Worm (Caenorhabditis elegans): ENCODE results near the gene fbxa-157.

The fbxa-157 gene

DNA sequence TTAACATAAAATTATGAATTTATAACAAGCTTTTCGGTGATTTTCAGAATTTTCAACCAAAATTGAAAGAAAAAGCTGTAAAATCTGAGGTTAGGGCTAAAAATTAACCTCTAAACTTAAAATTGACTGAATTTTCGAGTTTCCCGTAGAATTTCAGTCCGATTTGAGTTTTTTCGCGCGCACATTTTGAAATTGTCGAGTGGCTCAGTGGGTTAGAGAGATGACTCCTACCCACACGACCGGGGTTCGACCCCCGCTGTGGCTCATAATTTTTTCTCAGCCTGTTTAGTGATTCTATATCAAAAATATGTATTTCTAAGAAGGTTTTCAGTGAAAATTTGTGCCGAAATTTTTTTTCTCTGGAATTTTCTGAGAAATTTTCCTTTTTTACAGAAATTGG lies 32.2 kb downstream of the fbxa-157 start:
- TF ChIP-seq nhr-43 (tag; optimal IDR thresholded peaks at IDR 0.05; ENCODE audit: poor library complexity, severe bottlenecking) (no peak), ama-1 (optimal IDR thresholded peaks at IDR 0.05) (no peak), pha-4 (tag; optimal IDR thresholded peaks at IDR 0.05) (no peak), nhr-23 (tag; optimal IDR thresholded peaks at IDR 0.05) (no peak), nhr-12 (tag; optimal IDR thresholded peaks at IDR 0.05) (no peak), fkh-2 (tag; optimal IDR thresholded peaks at IDR 0.05) (no peak), lin-15B (tag; optimal IDR thresholded peaks at IDR 0.05) (no peak)

DNA sequence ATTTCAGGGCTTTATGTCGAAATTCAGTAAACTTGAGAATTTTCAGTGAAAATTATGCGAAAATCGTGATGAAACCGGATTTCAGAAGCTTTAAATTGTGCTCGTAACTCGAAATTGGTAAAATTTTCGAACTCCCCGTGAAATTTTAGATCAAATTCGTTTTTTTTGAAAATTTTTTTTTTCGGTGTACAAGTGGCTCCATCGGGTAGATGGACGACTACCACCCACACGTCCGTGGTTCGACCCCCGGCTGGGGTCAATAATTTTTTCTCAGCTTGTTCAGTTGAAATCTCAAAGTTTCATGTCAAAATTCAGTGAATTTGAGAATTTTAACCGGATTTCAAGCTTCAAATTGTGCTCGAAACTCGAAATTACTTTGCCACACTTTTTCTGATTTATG lies 36.3 kb downstream of the fbxa-157 start:
- TF ChIP-seq nhr-25 (tag; optimal IDR thresholded peaks at IDR 0.05) (no peak), egl-27 (tag; optimal IDR thresholded peaks at IDR 0.05) (no peak), jun-1 (tag; optimal IDR thresholded peaks at IDR 0.05) (no peak), aly-2 (tag; optimal IDR thresholded peaks at IDR 0.05) (no peak), nhr-76 (tag; optimal IDR thresholded peaks at IDR 0.05) (no peak), lin-15B (tag; optimal IDR thresholded peaks at IDR 0.05) (no peak), lin-39 (tag; optimal IDR thresholded peaks at IDR 0.05) (no peak), fos-1 (tag; optimal IDR thresholded peaks at IDR 0.05) (no peak), nhr-67 (tag; optimal IDR thresholded peaks at IDR 0.05) (no peak), eor-1 (tag; optimal IDR thresholded peaks at IDR 0.05) (no peak), fkh-2 (tag; optimal IDR thresholded peaks at IDR 0.05) (no peak), nfya-1 (tag; optimal IDR thresholded peaks at IDR 0.05; ENCODE audit: insufficient read depth) (no peak), skn-1 (tag; optimal IDR thresholded peaks at IDR 0.05) (no peak), ceh-9 (tag; optimal IDR thresholded peaks at IDR 0.05) (no peak), elt-1 (tag; optimal IDR thresholded peaks at IDR 0.05) (no peak), ceh-16 (tag; optimal IDR thresholded peaks at IDR 0.05) (no peak), elt-3 (tag; optimal IDR thresholded peaks at IDR 0.05) (no peak)

DNA sequence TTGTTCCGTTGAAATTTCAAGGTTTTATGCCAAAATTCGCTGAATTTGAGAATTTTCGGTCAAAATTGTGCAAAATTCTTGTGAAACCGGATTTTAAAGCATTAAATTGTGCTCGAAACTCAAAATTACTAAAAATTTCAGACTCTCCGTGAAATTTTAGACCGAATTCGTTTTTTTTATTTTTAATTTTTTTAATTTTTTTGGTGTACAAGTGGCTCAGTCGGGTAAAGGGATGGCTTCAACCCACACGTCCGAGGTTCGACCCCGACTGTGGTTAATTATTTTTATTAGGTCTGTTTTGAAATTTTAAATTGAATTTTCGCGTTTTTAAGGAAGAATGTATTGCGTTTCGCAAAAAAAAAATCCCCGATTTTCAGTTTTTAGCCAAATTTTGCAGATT lies 39.4 kb downstream of the fbxa-157 start:
- TF ChIP-seq sea-2 (GFP tag; optimal IDR thresholded peaks at IDR 0.05) (no peak), elt-3 (tag; optimal IDR thresholded peaks at IDR 0.05) (no peak), lsy-12 (tag; optimal IDR thresholded peaks at IDR 0.05) (no peak), fkh-10 (GFP tag; optimal IDR thresholded peaks at IDR 0.05) (no peak), nhr-28 (tag; optimal IDR thresholded peaks at IDR 0.05) (no peak), snpc-4 (tag; optimal IDR thresholded peaks at IDR 0.05) (no peak), R02D3.7 (tag; optimal IDR thresholded peaks at IDR 0.05) (no peak), ztf-4 (tag; optimal IDR thresholded peaks at IDR 0.05) (no peak), ceh-28 (tag; optimal IDR thresholded peaks at IDR 0.05) (no peak), nhr-23 (tag; optimal IDR thresholded peaks at IDR 0.05) (no peak), mdl-1 (tag; optimal IDR thresholded peaks at IDR 0.05) (no peak), nhr-237 (tag; optimal IDR thresholded peaks at IDR 0.05) (no peak), unc-62 (GFP tag; optimal IDR thresholded peaks at IDR 0.05) (no peak), daf-12 (tag; optimal IDR thresholded peaks at IDR 0.05) (no peak), aly-2 (tag; optimal IDR thresholded peaks at IDR 0.05) (no peak), fos-1 (tag; optimal IDR thresholded peaks at IDR 0.05) (no peak), ceh-82 (tag; optimal IDR thresholded peaks at IDR 0.05) (no peak), egl-5 (tag; optimal IDR thresholded peaks at IDR 0.05) (no peak), egl-27 (tag; optimal IDR thresholded peaks at IDR 0.05) (no peak), elt-2 (tag; optimal IDR thresholded peaks at IDR 0.05) (no peak)

DNA sequence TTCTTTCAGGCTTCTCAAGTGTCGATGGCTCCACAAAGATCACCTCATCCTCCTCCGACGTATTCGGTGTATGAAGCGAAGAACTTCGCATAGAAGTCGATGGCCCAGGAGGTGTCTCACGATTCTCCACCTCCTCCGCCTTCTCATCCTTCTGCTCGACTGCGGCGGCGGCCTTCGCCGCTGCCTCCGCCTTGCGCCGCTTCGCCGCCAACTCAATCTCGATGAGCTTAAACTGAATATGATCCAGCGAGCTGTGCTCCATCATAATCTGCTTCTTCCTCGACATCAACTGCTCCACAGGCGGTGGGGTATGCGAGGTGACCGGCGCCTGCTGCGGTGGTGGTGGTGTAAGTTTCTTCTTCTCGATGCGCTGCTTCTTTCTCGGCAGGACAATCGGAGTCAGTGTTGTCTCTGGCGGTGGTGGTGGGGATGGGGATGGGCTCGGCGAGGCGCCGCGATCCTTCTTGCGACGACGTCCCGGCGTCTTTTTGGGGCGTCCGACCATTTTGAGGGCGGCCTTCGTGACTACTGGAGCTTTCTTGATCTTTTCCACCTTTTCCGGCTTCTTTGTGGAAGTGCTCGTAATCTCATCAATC lies 44.4 kb downstream of the fbxa-157 start:
- TF ChIP-seq skn-1 (tag; optimal IDR thresholded peaks at IDR 0.05) (no peak), lin-39 (tag; optimal IDR thresholded peaks at IDR 0.05) (no peak), nfya-1 (tag; optimal IDR thresholded peaks at IDR 0.05; ENCODE audit: insufficient read depth) (no peak), sea-2 (GFP tag; optimal IDR thresholded peaks at IDR 0.05) (no peak), elt-1 (tag; optimal IDR thresholded peaks at IDR 0.05) (no peak), fkh-2 (tag; optimal IDR thresholded peaks at IDR 0.05) (no peak), nhr-11 (tag; optimal IDR thresholded peaks at IDR 0.05) (no peak), nhr-43 (tag; optimal IDR thresholded peaks at IDR 0.05; ENCODE audit: poor library complexity, severe bottlenecking) (no peak), nhr-25 (tag; optimal IDR thresholded peaks at IDR 0.05) (no peak), ceh-16 (tag; optimal IDR thresholded peaks at IDR 0.05) (no peak), hmg-11 (tag; optimal IDR thresholded peaks at IDR 0.05) (no peak), ztf-4 (tag; optimal IDR thresholded peaks at IDR 0.05) (no peak), unc-62 (GFP tag; optimal IDR thresholded peaks at IDR 0.05) (no peak), fos-1 (tag; optimal IDR thresholded peaks at IDR 0.05) (no peak), ceh-82 (tag; optimal IDR thresholded peaks at IDR 0.05) (no peak), pha-4 (tag; optimal IDR thresholded peaks at IDR 0.05) (no peak), pqm-1 (tag; optimal IDR thresholded peaks at IDR 0.05) (no peak), egl-5 (tag; optimal IDR thresholded peaks at IDR 0.05) (no peak), ceh-28 (tag; optimal IDR thresholded peaks at IDR 0.05) (no peak)

Measured in whole organism, L3 larva.